Worm (Caenorhabditis elegans) whole organism, early embryonic: ENCODE data around the gene elo-3.

ENCODE experiments used
- ama-1 ChIP-seq: fragments of 150-350 bp; optimal IDR thresholded peaks from 2 replicates; lab custom pipeline; 2014
- ceh-36 ChIP-seq: sonication (generic microtip); optimal IDR thresholded peaks from 2 replicates; lab custom pipeline; 2016; ENCODE audit warnings: missing genetic modification characterization, inconsistent platforms, missing compliant biosample characterization
- tbx-37 ChIP-seq: fragments of 200-800 bp; sonication (Bioruptor generic); conservative IDR thresholded peaks from 2 replicates; pipeline ENCODE4 v1.3.6; 2022; ENCODE audit warnings: missing genetic modification reagents, missing genetic modification characterization, missing compliant biosample characterization

DNA sequence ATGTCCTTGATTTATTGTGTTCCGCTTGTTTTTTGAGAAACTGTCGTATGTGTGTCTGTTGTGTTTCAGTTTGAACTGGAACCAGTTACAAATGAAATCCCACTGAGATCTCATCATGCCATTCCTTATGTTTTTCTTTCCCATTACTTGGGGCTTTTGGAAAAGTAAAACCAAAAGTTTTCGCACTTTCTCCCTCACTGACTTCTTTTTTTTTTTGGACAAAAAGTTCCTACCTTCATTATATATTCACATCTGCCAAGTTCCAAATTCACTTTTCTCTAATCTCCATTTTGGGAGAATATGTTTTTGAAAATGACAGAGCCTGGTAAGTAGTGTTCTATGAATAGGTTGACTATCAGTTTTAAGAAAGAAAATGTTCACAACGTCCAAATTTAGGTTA is 39.1 kb downstream of the elo-3 start, which contains the start of gene C06E4.2:
- no peak for TF ChIP-seq ama-1 (lab: Kevin White, UChicago)
- TF ChIP-seq ceh-36 = no peak
- TF ChIP-seq tbx-37 (GFP tag; lab: Robert Waterston, UW) = no peak
